Worm (Caenorhabditis elegans) whole organism, L2 larva: Measurements from ENCODE around the gene wdfy-2.

Experiments
- C34F6.9 ChIP-seq: fragments of 150-350 bp; optimal IDR thresholded peaks from 2 replicates; lab custom pipeline; 2014; ENCODE audit warnings: missing biosample characterization, missing genetic modification characterization
- F13H6.1 ChIP-seq: sonication (generic microtip); optimal IDR thresholded peaks from 2 replicates; lab custom pipeline; 2016; ENCODE audit warnings: missing genetic modification characterization, missing compliant biosample characterization
- Y55F3AM.14 ChIP-seq: fragments of 200-800 bp; sonication (Bioruptor generic); optimal IDR thresholded peaks from 2 replicates; lab custom pipeline; 2018; ENCODE audit warnings: mild to moderate bottlenecking, missing genetic modification characterization, missing compliant biosample characterization
- ZK546.5 ChIP-seq: sonication (generic microtip); optimal IDR thresholded peaks from 2 replicates; lab custom pipeline; 2017; ENCODE audit warnings: missing biosample characterization, missing genetic modification characterization
- alr-1 ChIP-seq: fragments of 150-350 bp; optimal IDR thresholded peaks from 2 replicates; lab custom pipeline; 2014; ENCODE audit warnings: missing biosample characterization, missing genetic modification characterization
- aly-2 ChIP-seq: fragments of 150-350 bp; optimal IDR thresholded peaks from 2 replicates; lab custom pipeline; 2014; ENCODE audit warnings: missing biosample characterization, missing genetic modification characterization
- blmp-1 ChIP-seq: sonication (generic microtip); optimal IDR thresholded peaks from 2 replicates; lab custom pipeline; 2017; ENCODE audit warnings: missing genetic modification characterization, mild to moderate bottlenecking, missing compliant biosample characterization, antibody characterized with exemption, moderate library complexity; ENCODE audit not compliant: insufficient read depth
- crh-2 ChIP-seq: sonication (generic microtip); optimal IDR thresholded peaks from 2 replicates; lab custom pipeline; 2017; ENCODE audit warnings: missing biosample characterization, missing genetic modification characterization
- dmd-4 ChIP-seq: sonication (generic microtip); optimal IDR thresholded peaks from 2 replicates; lab custom pipeline; 2017; ENCODE audit warnings: missing biosample characterization, missing genetic modification characterization
- egl-27 ChIP-seq: sonication (generic microtip); optimal IDR thresholded peaks from 3 replicates; lab custom pipeline; 2017; ENCODE audit warnings: missing biosample characterization, missing genetic modification reagents, missing genetic modification characterization
- elt-1 ChIP-seq: fragments of 150-350 bp; optimal IDR thresholded peaks from 2 replicates; lab custom pipeline; 2014; ENCODE audit warnings: missing biosample characterization, missing genetic modification characterization
- elt-3 ChIP-seq: sonication (generic microtip); optimal IDR thresholded peaks from 2 replicates; lab custom pipeline; 2017; ENCODE audit warnings: missing biosample characterization, missing genetic modification characterization
- fos-1 ChIP-seq: fragments of 150-350 bp; optimal IDR thresholded peaks from 2 replicates; lab custom pipeline; 2014; ENCODE audit warnings: missing biosample characterization, missing genetic modification characterization
- gmeb-1 ChIP-seq: fragments of 150-350 bp; optimal IDR thresholded peaks from 2 replicates; lab custom pipeline; 2014; ENCODE audit warnings: missing biosample characterization, missing genetic modification characterization
- lin-13 ChIP-seq: fragments of 150-350 bp; optimal IDR thresholded peaks from 2 replicates; lab custom pipeline; 2014; ENCODE audit warnings: missing biosample characterization, missing genetic modification reagents, missing genetic modification characterization
- lin-39 ChIP-seq: fragments of 150-350 bp; optimal IDR thresholded peaks from 2 replicates; lab custom pipeline; 2014; ENCODE audit warnings: missing biosample characterization, missing genetic modification reagents, missing genetic modification characterization
- lsy-2 ChIP-seq, 2 experiments: fragments of 150-350 bp in 1 of 2; sonication (generic microtip) in 1 of 2; optimal IDR thresholded peaks; 2 replicates each; lab custom pipeline; 2014 to 2017; ENCODE audit warnings: missing biosample characterization in 2 of 2, missing genetic modification characterization in 2 of 2
- mab-5 ChIP-seq: fragments of 150-350 bp; optimal IDR thresholded peaks from 2 replicates; lab custom pipeline; 2014; ENCODE audit warnings: missing biosample characterization, missing genetic modification characterization
- mbf-1 ChIP-seq: sonication (generic microtip); optimal IDR thresholded peaks from 2 replicates; lab custom pipeline; 2017; ENCODE audit warnings: missing biosample characterization, missing genetic modification characterization
- mdl-1 ChIP-seq, 2 experiments: fragments of 150-350 bp in 1 of 2; sonication (generic microtip) in 1 of 2; optimal IDR thresholded peaks; 2 replicates each; lab custom pipeline; 2017; ENCODE audit warnings: missing biosample characterization in 2 of 2, missing genetic modification characterization in 2 of 2
- nhr-10 ChIP-seq: sonication (generic microtip); optimal IDR thresholded peaks from 2 replicates; lab custom pipeline; 2017; ENCODE audit warnings: missing biosample characterization, missing genetic modification characterization
- nhr-11 ChIP-seq: fragments of 150-350 bp; optimal IDR thresholded peaks from 2 replicates; lab custom pipeline; 2014; ENCODE audit warnings: missing biosample characterization, missing genetic modification characterization
- nhr-21 ChIP-seq: fragments of 150-350 bp; optimal IDR thresholded peaks from 2 replicates; lab custom pipeline; 2014; ENCODE audit warnings: missing biosample characterization, missing genetic modification characterization
- nhr-237 ChIP-seq: fragments of 150-350 bp; optimal IDR thresholded peaks from 2 replicates; lab custom pipeline; 2014; ENCODE audit warnings: missing biosample characterization, missing genetic modification characterization
- nhr-25 ChIP-seq: fragments of 150-350 bp; sonication (generic microtip); optimal IDR thresholded peaks from 3 replicates; lab custom pipeline; 2014; ENCODE audit warnings: missing biosample characterization, missing genetic modification characterization
- nhr-6 ChIP-seq: fragments of 150-350 bp; optimal IDR thresholded peaks from 2 replicates; lab custom pipeline; 2014; ENCODE audit warnings: missing biosample characterization, missing genetic modification characterization
- nhr-77 ChIP-seq: fragments of 150-350 bp; optimal IDR thresholded peaks from 2 replicates; lab custom pipeline; 2014; ENCODE audit warnings: missing biosample characterization, missing genetic modification characterization
- sem-4 ChIP-seq: fragments of 150-350 bp; optimal IDR thresholded peaks from 2 replicates; lab custom pipeline; 2014; ENCODE audit warnings: missing biosample characterization, missing genetic modification reagents, missing genetic modification characterization
- sma-3 ChIP-seq: sonication (generic microtip); optimal IDR thresholded peaks from 2 replicates; lab custom pipeline; 2016; ENCODE audit warnings: missing genetic modification reagents, missing genetic modification characterization, missing compliant biosample characterization
- zag-1 ChIP-seq: fragments of 150-350 bp; optimal IDR thresholded peaks from 2 replicates; lab custom pipeline; 2014; ENCODE audit warnings: missing biosample characterization, missing genetic modification characterization
- ztf-1 ChIP-seq: fragments of 200-800 bp; sonication (Bioruptor generic); conservative IDR thresholded peaks from 2 replicates; pipeline ENCODE4 v1.3.6; 2022; ENCODE audit warnings: missing genetic modification characterization, missing compliant biosample characterization
- ztf-11 ChIP-seq: sonication (generic microtip); optimal IDR thresholded peaks from 2 replicates; lab custom pipeline; 2017; ENCODE audit warnings: missing biosample characterization, missing genetic modification characterization
- ztf-4 ChIP-seq: fragments of 150-350 bp; optimal IDR thresholded peaks from 2 replicates; lab custom pipeline; 2014; ENCODE audit warnings: missing biosample characterization, missing genetic modification characterization

wdfy-2 gene

ce11 chrII:9273984-9274383 is 45.7 kb upstream of the wdfy-2 start (continued):
- TF ChIP-seq nhr-25 (peak; percentile 90), dmd-4 (tag; lab: Kevin White, UChicago) (no peak), F13H6.1 (tag; lab: Kevin White, UChicago) (peak; percentile 89), ZK546.5 (tag; lab: Kevin White, UChicago) (no peak), nhr-21 (tag; lab: Kevin White, UChicago) (peak; percentile 70), ztf-11 (tag; lab: Kevin White, UChicago) (no peak), lin-39 (tag; lab: Kevin White, UChicago) (no peak), elt-1 (tag; lab: Kevin White, UChicago) (no peak)
- TF ChIP-seq, all 48 proteins: peak for 25

ce11 chrII:9274734-9275133 is 44.9 kb upstream of the wdfy-2 start:
- TF ChIP-seq egl-27 (tag; lab: Kevin White, UChicago), result no peak
- no peak for TF ChIP-seq nhr-237 (tag; lab: Kevin White, UChicago)
- no peak for TF ChIP-seq nhr-21 (tag; lab: Kevin White, UChicago)
- TF ChIP-seq mbf-1, result no peak
- no peak for TF ChIP-seq mab-5 (tag; lab: Kevin White, UChicago)
- no peak for TF ChIP-seq Y55F3AM.14
- no peak for TF ChIP-seq gmeb-1 (tag; lab: Kevin White, UChicago)

- TF ChIP-seq lsy-2 (tag; optimal IDR thresholded peaks at IDR 0.05; lab: Kevin White, UChicago) (peak in 1 of 2 experiments; percentile 6), crh-2 (tag; lab: Kevin White, UChicago) (peak; percentile 8), mbf-1 (no peak), alr-1 (no peak), aly-2 (tag; lab: Kevin White, UChicago) (no peak), C34F6.9 (tag; lab: Kevin White, UChicago) (no peak)
Observed at ce11 chrII:9275173-9275572, 44.5 kb upstream of the wdfy-2 start.

ce11 chrII:9277153-9277552 is 42.5 kb upstream of the wdfy-2 start:
- TF ChIP-seq aly-2 (tag; lab: Kevin White, UChicago), result no peak
- no peak for TF ChIP-seq nhr-77 (tag; lab: Kevin White, UChicago)
- TF ChIP-seq ztf-1 (GFP tag; lab: Robert Waterston, UW), result no peak
- TF ChIP-seq ZK546.5 (tag; lab: Kevin White, UChicago), result no peak
- no peak for TF ChIP-seq blmp-1
- TF ChIP-seq C34F6.9 (tag; lab: Kevin White, UChicago), result no peak
- no peak for TF ChIP-seq crh-2 (tag; lab: Kevin White, UChicago)
- no peak for TF ChIP-seq mab-5 (tag; lab: Kevin White, UChicago)

ce11 chrII:9279016-9279415 is 40.6 kb upstream of the wdfy-2 start:
- TF ChIP-seq nhr-11 (tag; lab: Kevin White, UChicago), result no peak
- no peak for TF ChIP-seq alr-1
- no peak for TF ChIP-seq sem-4 (tag; lab: Kevin White, UChicago)
- no peak for TF ChIP-seq F13H6.1 (tag; lab: Kevin White, UChicago)
- no peak for TF ChIP-seq nhr-77 (tag; lab: Kevin White, UChicago)
- TF ChIP-seq egl-27 (tag; lab: Kevin White, UChicago), result no peak
- no peak for TF ChIP-seq mdl-1 (tag; optimal IDR thresholded peaks at IDR 0.05; lab: Kevin White, UChicago)
- no peak for TF ChIP-seq aly-2 (tag; lab: Kevin White, UChicago)
- TF ChIP-seq ztf-11 (tag; lab: Kevin White, UChicago), result no peak

ce11 chrII:9280048-9280772 is 39.5 kb upstream of the wdfy-2 start, which contains the start of gene gldi-3:
gldi-3 (minus strand) TSS chrII:9280098.
- no peak for TF ChIP-seq nhr-6 (tag; lab: Kevin White, UChicago)
- TF ChIP-seq elt-3 (tag; lab: Kevin White, UChicago), result no peak
- TF ChIP-seq nhr-11 (tag; lab: Kevin White, UChicago), result no peak
- no peak for TF ChIP-seq lin-13
- peak; percentile 16 for TF ChIP-seq ztf-4 (tag; lab: Kevin White, UChicago)
- TF ChIP-seq sma-3 (GFP tag; lab: Kevin White, UChicago), result no peak
- TF ChIP-seq lin-39 (tag; lab: Kevin White, UChicago), result no peak
- TF ChIP-seq zag-1 (tag; lab: Kevin White, UChicago), result no peak
- no peak for TF ChIP-seq C34F6.9 (tag; lab: Kevin White, UChicago)
- TF ChIP-seq fos-1, result peak; percentile 48
- TF ChIP-seq lsy-2 (tag; optimal IDR thresholded peaks at IDR 0.05; lab: Kevin White, UChicago), result peak in 1 of 2 experiments; percentile 23
- TF ChIP-seq nhr-10 (tag; lab: Kevin White, UChicago), result no peak
